Worm (Caenorhabditis elegans): ENCODE measurements around the gene K08F9.1.

K08F9.1 gene

ce11 chrV:15111660-15112059 is 31.5 kb downstream of the K08F9.1 start, which contains the start of gene T01G5.7:
Gene T01G5.7 (plus strand): TSS chrV:15111960.
- TF ChIP-seq hsf-1 (GFP tag; IDR thresholded peaks at IDR 0.05) (no peak), snpc-4 (GFP tag; optimal IDR thresholded peaks at IDR 0.05) (no peak), snpc-4 (tag; optimal IDR thresholded peaks at IDR 0.05) (no peak), mel-28 (tag; optimal IDR thresholded peaks at IDR 0.05; ENCODE audit: borderline replicate concordance) (no peak), B0336.3 (GFP tag; IDR thresholded peaks at IDR 0.05) (no peak), zfh-2 (GFP tag; conservative IDR thresholded peaks at IDR 0.05) (no peak), ets-4 (GFP tag; optimal IDR thresholded peaks at IDR 0.05) (no peak), K12H6.12 (tag; optimal IDR thresholded peaks at IDR 0.05) (no peak), B0035.1 (tag; optimal IDR thresholded peaks at IDR 0.05) (no peak), ceh-40 (GFP tag; IDR thresholded peaks at IDR 0.05) (no peak), nhr-179 (tag; optimal IDR thresholded peaks at IDR 0.05) (no peak)

- TF ChIP-seq Y56A3A.18 (GFP tag; IDR thresholded peaks at IDR 0.05): no peak
- TF ChIP-seq attf-6 (GFP tag; IDR thresholded peaks at IDR 0.05): no peak
- TF ChIP-seq tbp1 (GFP tag; optimal IDR thresholded peaks at IDR 0.05): no peak
- TF ChIP-seq T26A5.8 (tag; optimal IDR thresholded peaks at IDR 0.05): no peak
- no peak for TF ChIP-seq fkh-3 (tag; optimal IDR thresholded peaks at IDR 0.05)
- no peak for TF ChIP-seq K12H6.12 (tag; optimal IDR thresholded peaks at IDR 0.05)
- TF ChIP-seq mcd-1 (GFP tag; IDR thresholded peaks at IDR 0.05): no peak
- no peak for TF ChIP-seq lsl-1 (GFP tag; optimal IDR thresholded peaks at IDR 0.05)
- TF ChIP-seq zim-3 (tag; optimal IDR thresholded peaks at IDR 0.05): no peak
- TF ChIP-seq rpc-1 (optimal IDR thresholded peaks at IDR 0.05): no peak
- no peak for TF ChIP-seq rpc-1 (tag; optimal IDR thresholded peaks at IDR 0.05)
- no peak for TF ChIP-seq pha-4 (tag; optimal IDR thresholded peaks at IDR 0.05)
- no peak for TF ChIP-seq K11D2.4 (GFP tag; IDR thresholded peaks at IDR 0.05)
- TF ChIP-seq bed-2 (GFP tag; IDR thresholded peaks at IDR 0.05): no peak
Measured at ce11 chrV:15109260-15109659, 33.9 kb downstream of the K08F9.1 start, which contains the start of gene Y75B12A.2. Gene Y75B12A.2 (plus strand): TSS chrV:15109560.

ce11 chrV:15105893-15106598 is 37.1 kb downstream of the K08F9.1 start, which contains the start of gene C01G10.14:
Gene C01G10.14 (minus strand): TSS chrV:15105943.
- peak; percentile 73; the same call in 1 of the 2 replicates for TF ChIP-seq hmg-1.2 (GFP tag; IDR thresholded peaks at IDR 0.05)
- TF ChIP-seq nfyb-1 (GFP tag; IDR thresholded peaks at IDR 0.05): peak; percentile 36; the same call in 1 of the 2 replicates
- peak; percentile 82 for TF ChIP-seq tbp1 (GFP tag; optimal IDR thresholded peaks at IDR 0.05)
- peak; percentile 55; the same call in 1 of the 2 replicates for TF ChIP-seq lin-26 (GFP tag; IDR thresholded peaks at IDR 0.05)
- peak; percentile 50; the same call in 1 of the 2 replicates for TF ChIP-seq ztf-25 (GFP tag; IDR thresholded peaks at IDR 0.05)
- TF ChIP-seq B0261.1 (tag; optimal IDR thresholded peaks at IDR 0.05): peak; percentile 58

ce11 chrV:15099447-15099846 is 43.7 kb downstream of the K08F9.1 start, which contains the start of gene C01G10.1:
Gene C01G10.1 (plus strand): TSS chrV:15099747.
- no peak for TF ChIP-seq Y56A3A.18 (GFP tag; IDR thresholded peaks at IDR 0.05)
- no peak for TF ChIP-seq zim-3 (tag; optimal IDR thresholded peaks at IDR 0.05)

ce11 chrV:15094749-15095148 is 48.4 kb downstream of the K08F9.1 start, which contains the start of gene srx-78:
Gene srx-78 (plus strand): TSS chrV:15095049.
- TF ChIP-seq B0035.1 (tag; optimal IDR thresholded peaks at IDR 0.05): no peak
- TF ChIP-seq egrh-3 (GFP tag; IDR thresholded peaks at IDR 0.05): no peak
- no peak for TF ChIP-seq madf-6 (GFP tag; IDR thresholded peaks at IDR 0.05)
- TF ChIP-seq ztf-28 (GFP tag; IDR thresholded peaks at IDR 0.05): no peak
- no peak for TF ChIP-seq lsy-27 (tag; optimal IDR thresholded peaks at IDR 0.05; ENCODE audit: borderline replicate concordance, insufficient read depth)
- TF ChIP-seq lin-35 (GFP tag; optimal IDR thresholded peaks at IDR 0.05): no peak
- no peak for TF ChIP-seq ets-4 (GFP tag; optimal IDR thresholded peaks at IDR 0.05)
- no peak for TF ChIP-seq F52B5.7 (tag; optimal IDR thresholded peaks at IDR 0.05)
- no peak for TF ChIP-seq nhr-179 (tag; optimal IDR thresholded peaks at IDR 0.05)
- TF ChIP-seq dpl-1 (GFP tag; optimal IDR thresholded peaks at IDR 0.05): no peak
- TF ChIP-seq ceh-91 (GFP tag; IDR thresholded peaks at IDR 0.05): no peak
- no peak for TF ChIP-seq ZK185.1 (tag; optimal IDR thresholded peaks at IDR 0.05; ENCODE audit: poor library complexity, severe bottlenecking)
- no peak for TF ChIP-seq bed-2 (GFP tag; IDR thresholded peaks at IDR 0.05)
- TF ChIP-seq mel-28 (tag; optimal IDR thresholded peaks at IDR 0.05; ENCODE audit: borderline replicate concordance): no peak
- TF ChIP-seq him-1 (tag; optimal IDR thresholded peaks at IDR 0.05): no peak
- no peak for TF ChIP-seq pha-4 (tag; optimal IDR thresholded peaks at IDR 0.05)
- no peak for TF ChIP-seq sea-2 (GFP tag; IDR thresholded peaks at IDR 0.05)
- no peak for TF ChIP-seq snpc-1.3 (tag; optimal IDR thresholded peaks at IDR 0.05; ENCODE audit: insufficient read depth)
